Worm (Caenorhabditis elegans) whole organism, late embryonic: ENCODE results near the gene dhhc-14.

Experiments
- C08G9.2 ChIP-seq: sonication (generic microtip); optimal IDR thresholded peaks from 2 replicates; lab custom pipeline; 2016; ENCODE audit warnings: mild to moderate bottlenecking, missing genetic modification characterization, moderate library complexity, missing compliant biosample characterization
- C38D4.7 ChIP-seq: fragments of 200-800 bp; sonication (Bioruptor generic); optimal IDR thresholded peaks from 2 replicates; lab custom pipeline; 2018; ENCODE audit warnings: mild to moderate bottlenecking, missing genetic modification characterization, moderate library complexity, missing compliant biosample characterization
- F13H6.1 ChIP-seq: sonication (generic microtip); optimal IDR thresholded peaks from 2 replicates; lab custom pipeline; 2016; ENCODE audit warnings: missing genetic modification characterization, missing compliant biosample characterization
- K02D7.2 ChIP-seq: sonication (generic microtip); optimal IDR thresholded peaks from 2 replicates; lab custom pipeline; 2017; ENCODE audit warnings: mild to moderate bottlenecking, missing genetic modification characterization, missing compliant biosample characterization
- K09A11.1 ChIP-seq: sonication (generic microtip); optimal IDR thresholded peaks from 2 replicates; lab custom pipeline; 2017; ENCODE audit warnings: antibody characterized with exemption, mild to moderate bottlenecking, missing genetic modification characterization, missing compliant biosample characterization; ENCODE audit not compliant: insufficient read depth
- Y22D7AL.16 ChIP-seq: sonication (generic microtip); optimal IDR thresholded peaks from 2 replicates; lab custom pipeline; 2016; ENCODE audit warnings: missing genetic modification characterization, missing compliant biosample characterization
- ahr-1 ChIP-seq: sonication (generic microtip); optimal IDR thresholded peaks from 2 replicates; lab custom pipeline; 2016; ENCODE audit warnings: missing genetic modification characterization, missing compliant biosample characterization
- ama-1 ChIP-seq: fragments of 150-350 bp; optimal IDR thresholded peaks from 2 replicates; lab custom pipeline; 2014
- ceh-14 ChIP-seq: sonication (generic microtip); optimal IDR thresholded peaks from 2 replicates; lab custom pipeline; 2016; ENCODE audit warnings: missing genotype, missing genetic modification characterization, missing compliant biosample characterization
- ceh-24 ChIP-seq: sonication (generic microtip); optimal IDR thresholded peaks from 2 replicates; lab custom pipeline; 2016; ENCODE audit warnings: mild to moderate bottlenecking, missing genetic modification characterization, missing compliant biosample characterization
- ceh-34 ChIP-seq: sonication (generic microtip); optimal IDR thresholded peaks from 2 replicates; lab custom pipeline; 2016; ENCODE audit warnings: mild to moderate bottlenecking, missing genetic modification characterization, missing compliant biosample characterization
- dve-1 ChIP-seq: sonication (generic microtip); optimal IDR thresholded peaks from 2 replicates; lab custom pipeline; 2017; ENCODE audit warnings: antibody characterized with exemption, mild to moderate bottlenecking, missing genetic modification characterization, missing compliant biosample characterization
- elt-2 ChIP-seq: sonication (generic microtip); optimal IDR thresholded peaks from 2 replicates; lab custom pipeline; 2016; ENCODE audit warnings: missing genetic modification reagents, missing genetic modification characterization, missing compliant biosample characterization
- elt-4 ChIP-seq: sonication (generic microtip); optimal IDR thresholded peaks from 2 replicates; lab custom pipeline; 2016; ENCODE audit warnings: missing genetic modification characterization, missing compliant biosample characterization
- ets-4 ChIP-seq: sonication (generic microtip); optimal IDR thresholded peaks from 2 replicates; lab custom pipeline; 2016; ENCODE audit warnings: missing genetic modification characterization, missing compliant biosample characterization
- eyg-1 ChIP-seq: sonication (generic microtip); optimal IDR thresholded peaks from 2 replicates; lab custom pipeline; 2016; ENCODE audit warnings: missing genotype, missing genetic modification characterization, missing compliant biosample characterization
- gmeb-2 ChIP-seq: sonication (generic microtip); optimal IDR thresholded peaks from 2 replicates; lab custom pipeline; 2016; ENCODE audit warnings: missing genetic modification characterization, inconsistent platforms, missing compliant biosample characterization
- hlh-6 ChIP-seq: sonication (generic microtip); optimal IDR thresholded peaks from 2 replicates; lab custom pipeline; 2016; ENCODE audit warnings: missing genotype, missing genetic modification characterization, missing compliant biosample characterization
- hlh-8 ChIP-seq: sonication (generic microtip); optimal IDR thresholded peaks from 2 replicates; lab custom pipeline; 2016; ENCODE audit warnings: missing genotype, missing genetic modification characterization, missing compliant biosample characterization
- lin-11 ChIP-seq: fragments of 200-800 bp; sonication (Bioruptor generic); optimal IDR thresholded peaks from 2 replicates; lab custom pipeline; 2018; ENCODE audit warnings: mild to moderate bottlenecking, missing genetic modification characterization, missing compliant biosample characterization
- nfya-1 ChIP-seq: sonication (generic microtip); optimal IDR thresholded peaks from 2 replicates; lab custom pipeline; 2017; ENCODE audit warnings: missing genetic modification characterization, mild to moderate bottlenecking, missing compliant biosample characterization, antibody characterized with exemption, moderate library complexity
- nhr-232 ChIP-seq: sonication (generic microtip); optimal IDR thresholded peaks from 2 replicates; lab custom pipeline; 2016; ENCODE audit warnings: missing genetic modification characterization, missing compliant biosample characterization
- pat-9 ChIP-seq: fragments of 200-800 bp; sonication (Bioruptor generic); optimal IDR thresholded peaks from 2 replicates; lab custom pipeline; 2018; ENCODE audit warnings: mild to moderate bottlenecking, missing genetic modification characterization, moderate library complexity, missing compliant biosample characterization
- pax-1 ChIP-seq: fragments of 150-350 bp; optimal IDR thresholded peaks from 2 replicates; lab custom pipeline; 2014; ENCODE audit warnings: missing biosample characterization, missing genetic modification characterization
- sox-2 ChIP-seq: fragments of 200-800 bp; sonication (Bioruptor generic); IDR thresholded peaks from 2 replicates; pipeline ENCODE4 v1.3.6; 2022; ENCODE audit warnings: missing genetic modification reagents, missing genetic modification characterization, missing compliant biosample characterization
- sox-4 ChIP-seq: sonication (generic microtip); optimal IDR thresholded peaks from 2 replicates; lab custom pipeline; 2017; ENCODE audit warnings: mild to moderate bottlenecking, missing genetic modification characterization, inconsistent platforms, missing compliant biosample characterization
- tbx-2 ChIP-seq: sonication (generic microtip); optimal IDR thresholded peaks from 2 replicates; lab custom pipeline; 2016; ENCODE audit warnings: missing genetic modification characterization, missing compliant biosample characterization
- ttx-3 ChIP-seq: sonication (generic microtip); optimal IDR thresholded peaks from 2 replicates; lab custom pipeline; 2016; ENCODE audit warnings: missing genetic modification reagents, missing genetic modification characterization, missing compliant biosample characterization
- unc-3 ChIP-seq, 2 experiments: fragments of 200-800 bp in 1 of 2; sonication (Bioruptor generic) in 1 of 2; sonication (generic microtip) in 1 of 2; conservative IDR thresholded peaks in 1 of 2; optimal IDR thresholded peaks in 1 of 2; 2 replicates each; pipeline versions ENCODE4 v1.3.6 to Lab custom; 2016 to 2022; ENCODE audit warnings: missing compliant biosample characterization in 2 of 2, missing genetic modification characterization in 2 of 2, missing genetic modification reagents in 1 of 2
- unc-42 ChIP-seq: sonication (generic microtip); optimal IDR thresholded peaks from 2 replicates; lab custom pipeline; 2016; ENCODE audit warnings: missing genotype, missing genetic modification characterization, missing compliant biosample characterization
- unc-55 ChIP-seq: sonication (generic microtip); optimal IDR thresholded peaks from 2 replicates; lab custom pipeline; 2017; ENCODE audit warnings: missing biosample characterization, missing genetic modification reagents, missing genetic modification characterization
- zip-5 ChIP-seq: sonication (generic microtip); optimal IDR thresholded peaks from 2 replicates; lab custom pipeline; 2016; ENCODE audit warnings: missing genetic modification characterization, missing compliant biosample characterization
- ztf-16 ChIP-seq: sonication (generic microtip); optimal IDR thresholded peaks from 2 replicates; lab custom pipeline; 2017; ENCODE audit warnings: missing genetic modification characterization, missing compliant biosample characterization

Gene dhhc-14

ce11 chrX:8602722-8603427 lies 50.8 kb downstream of the dhhc-14 start (continued):
- TF ChIP-seq unc-55 (GFP tag; lab: Kevin White, UChicago): no peak
- no peak for TF ChIP-seq elt-4 (tag; lab: Kevin White, UChicago)
- no peak for TF ChIP-seq ets-4 (tag; lab: Kevin White, UChicago)
- TF ChIP-seq dve-1 (tag; lab: Kevin White, UChicago): no peak
- TF ChIP-seq pat-9: peak; percentile 28
- TF ChIP-seq K09A11.1: no peak
- TF ChIP-seq zip-5 (tag; lab: Kevin White, UChicago): no peak
- TF ChIP-seq C08G9.2: no peak
- TF ChIP-seq hlh-6: no peak
- TF ChIP-seq lin-11 (tag; lab: Kevin White, UChicago): peak; percentile 65
- TF ChIP-seq pax-1 (tag; lab: Kevin White, UChicago): no peak
- no peak for TF ChIP-seq F13H6.1
- no peak for TF ChIP-seq ceh-24 (tag; lab: Kevin White, UChicago)
- peak; percentile 18 for TF ChIP-seq sox-4 (tag; lab: Kevin White, UChicago)
- no peak for TF ChIP-seq elt-2
- 0 out of 2 replicates have a peak, but pooled peaks have one; percentile 10 for TF ChIP-seq sox-2 (GFP tag; lab: Robert Waterston, UW)

ce11 chrX:8604160-8604559 lies 52.1 kb downstream of the dhhc-14 start:
- TF ChIP-seq ceh-14 (tag; lab: Kevin White, UChicago) (no peak), gmeb-2 (tag; lab: Kevin White, UChicago) (no peak), unc-3 (GFP tag; conservative IDR thresholded peaks at IDR 0.05; lab: Robert Waterston, UW) (no peak), unc-3 (tag; optimal IDR thresholded peaks at IDR 0.05; lab: Kevin White, UChicago) (no peak), ttx-3 (tag; lab: Kevin White, UChicago) (no peak), tbx-2 (tag; lab: Kevin White, UChicago) (no peak), K09A11.1 (no peak), Y22D7AL.16 (tag; lab: Kevin White, UChicago) (no peak), elt-4 (tag; lab: Kevin White, UChicago) (no peak)
- TF ChIP-seq, all 69 proteins: peak for 0

ce11 chrX:8605005-8605404 lies 52.9 kb downstream of the dhhc-14 start, which contains the start of the genes H35N09.2 and H35N09.1:
TSS of gene H35N09.2 (minus strand) at chrX:8605058.
TSS of gene H35N09.1 (plus strand) at chrX:8605339.
- TF ChIP-seq nfya-1 (tag; lab: Kevin White, UChicago) (peak; percentile 55), K02D7.2 (tag; lab: Kevin White, UChicago) (no peak), ahr-1 (no peak), C38D4.7 (GFP tag; lab: Kevin White, UChicago) (no peak), nhr-232 (tag; lab: Kevin White, UChicago) (no peak), tbx-2 (tag; lab: Kevin White, UChicago) (peak; percentile 4), F13H6.1 (no peak), ztf-16 (tag; lab: Kevin White, UChicago) (no peak), unc-42 (tag; lab: Kevin White, UChicago) (no peak), C08G9.2 (no peak), eyg-1 (tag; lab: Kevin White, UChicago) (no peak), hlh-8 (no peak), ama-1 (lab: Kevin White, UChicago) (no peak), hlh-6 (no peak), ceh-34 (peak; percentile 0), ets-4 (tag; lab: Kevin White, UChicago) (no peak), zip-5 (tag; lab: Kevin White, UChicago) (no peak)
